Worm (Caenorhabditis elegans) whole organism, young adult: ENCODE data around the gene srr-3.

Source experiments
- B0336.3 ChIP-seq: fragments of 200-800 bp; sonication (Bioruptor generic); IDR thresholded peaks from 2 replicates; pipeline ENCODE4 v1.3.6; 2022; ENCODE audit warnings: missing genetic modification characterization, missing compliant biosample characterization
- C06A6.2 ChIP-seq: fragments of 200-800 bp; sonication (Bioruptor generic); conservative IDR thresholded peaks from 2 replicates; pipeline ENCODE4 v1.3.6; 2022; ENCODE audit warnings: missing genetic modification characterization, missing compliant biosample characterization
- C17E4.6 ChIP-seq: fragments of 200-800 bp; sonication (Bioruptor generic); IDR thresholded peaks from 2 replicates; pipeline ENCODE4 v1.3.6; 2022; ENCODE audit warnings: missing genetic modification reagents, missing genetic modification characterization, missing compliant biosample characterization
- D2030.7 ChIP-seq: fragments of 200-800 bp; sonication (Bioruptor generic); IDR thresholded peaks from 2 replicates; pipeline ENCODE4 v1.3.6; 2022; ENCODE audit warnings: missing genetic modification reagents, missing genetic modification characterization, missing compliant biosample characterization
- F39B2.1 ChIP-seq: fragments of 200-800 bp; sonication (Bioruptor generic); IDR thresholded peaks from 2 replicates; pipeline ENCODE4 v1.3.6; 2022; ENCODE audit warnings: missing genetic modification reagents, missing genetic modification characterization, missing compliant biosample characterization
- F49E8.2 ChIP-seq: sonication (generic microtip); optimal IDR thresholded peaks from 3 replicates; lab custom pipeline; 2017; ENCODE audit warnings: missing genetic modification characterization, mild to moderate bottlenecking, missing compliant biosample characterization, antibody characterized with exemption, moderate library complexity; ENCODE audit not compliant: insufficient read depth
- F57A8.1 ChIP-seq: fragments of 200-800 bp; sonication (Bioruptor generic); optimal IDR thresholded peaks from 2 replicates; lab custom pipeline; 2018; ENCODE audit warnings: mild to moderate bottlenecking, missing genetic modification characterization, moderate library complexity, missing compliant biosample characterization
- K11D2.4 ChIP-seq: fragments of 200-800 bp; sonication (Bioruptor generic); IDR thresholded peaks from 2 replicates; pipeline ENCODE4 v1.3.6; 2022; ENCODE audit warnings: missing genetic modification reagents, missing genetic modification characterization, missing compliant biosample characterization
- Y53G8AR.9 ChIP-seq: fragments of 200-800 bp; sonication (Bioruptor generic); conservative IDR thresholded peaks from 2 replicates; pipeline ENCODE4 v1.3.6; 2022; ENCODE audit warnings: missing genetic modification reagents, missing genetic modification characterization, missing compliant biosample characterization
- Y79H2A.3 ChIP-seq: fragments of 200-800 bp; sonication (Bioruptor generic); conservative IDR thresholded peaks from 2 replicates; pipeline ENCODE4 v1.3.6; 2022; ENCODE audit warnings: missing genetic modification reagents, missing genetic modification characterization, missing compliant biosample characterization
- aptf-2 ChIP-seq: fragments of 200-800 bp; sonication (Bioruptor generic); conservative IDR thresholded peaks from 2 replicates; pipeline ENCODE4 v1.3.6; 2022; ENCODE audit warnings: missing genetic modification reagents, missing genetic modification characterization, missing compliant biosample characterization
- attf-3 ChIP-seq: fragments of 200-800 bp; sonication (Bioruptor generic); conservative IDR thresholded peaks from 2 replicates; pipeline ENCODE4 v1.3.6; 2022; ENCODE audit warnings: missing genetic modification reagents, missing genetic modification characterization, missing compliant biosample characterization
- bed-1 ChIP-seq: fragments of 200-800 bp; sonication (Bioruptor generic); IDR thresholded peaks from 2 replicates; pipeline ENCODE4 v1.3.6; 2022; ENCODE audit warnings: missing genetic modification reagents, missing genetic modification characterization, missing compliant biosample characterization
- cebp-1 ChIP-seq, 2 experiments: fragments of 200-800 bp in 1 of 2; sonication (Bioruptor generic) in 1 of 2; sonication (generic microtip) in 1 of 2; IDR thresholded peaks in 1 of 2; optimal IDR thresholded peaks in 1 of 2; 2 replicates each; pipeline versions ENCODE4 v1.3.6 to Lab custom; 2017 to 2022; ENCODE audit warnings: missing compliant biosample characterization in 2 of 2, missing genetic modification characterization in 2 of 2, mild to moderate bottlenecking in 1 of 2, missing genetic modification reagents in 1 of 2, moderate library complexity in 1 of 2
- cebp-2 ChIP-seq: fragments of 200-800 bp; sonication (Bioruptor generic); IDR thresholded peaks from 2 replicates; pipeline ENCODE4 v1.3.6; 2022; ENCODE audit warnings: missing genetic modification characterization, missing compliant biosample characterization
- ceh-100 ChIP-seq: fragments of 200-800 bp; sonication (Bioruptor generic); IDR thresholded peaks from 2 replicates; pipeline ENCODE4 v1.3.6; 2022; ENCODE audit warnings: missing genetic modification reagents, missing genetic modification characterization, missing compliant biosample characterization
- ceh-40 ChIP-seq: fragments of 200-800 bp; sonication (Bioruptor generic); IDR thresholded peaks from 2 replicates; pipeline ENCODE4 v1.3.6; 2022; ENCODE audit warnings: missing genetic modification characterization, missing compliant biosample characterization
- ceh-58 ChIP-seq: fragments of 200-800 bp; sonication (Bioruptor generic); IDR thresholded peaks from 2 replicates; pipeline ENCODE4 v1.3.6; 2022; ENCODE audit warnings: missing genetic modification characterization, missing compliant biosample characterization
- fkh-3 ChIP-seq: sonication (generic microtip); optimal IDR thresholded peaks from 2 replicates; lab custom pipeline; 2016; ENCODE audit warnings: mild to moderate bottlenecking, missing genetic modification characterization, missing compliant biosample characterization
- gei-17 ChIP-seq: fragments of 200-800 bp; sonication (Bioruptor generic); optimal IDR thresholded peaks from 2 replicates; lab custom pipeline; 2018; ENCODE audit warnings: mild to moderate bottlenecking, missing genetic modification characterization, missing compliant biosample characterization
- hlh-12 ChIP-seq: sonication (generic microtip); optimal IDR thresholded peaks from 2 replicates; lab custom pipeline; 2016; ENCODE audit warnings: missing genetic modification characterization, missing compliant biosample characterization
- hrde-1 ChIP-seq: sonication (generic microtip); optimal IDR thresholded peaks from 2 replicates; lab custom pipeline; 2016; ENCODE audit warnings: missing genetic modification characterization, mild to moderate bottlenecking, missing compliant biosample characterization, moderate library complexity, missing genotype, missing genetic modification reagents, borderline replicate concordance
- hsf-1 ChIP-seq: fragments of 200-800 bp; sonication (Bioruptor generic); IDR thresholded peaks from 2 replicates; pipeline ENCODE4 v1.3.6; 2022; ENCODE audit warnings: missing genetic modification reagents, missing genetic modification characterization, missing compliant biosample characterization
- lag-1 ChIP-seq: fragments of 200-800 bp; sonication (Bioruptor generic); IDR thresholded peaks from 2 replicates; pipeline ENCODE4 v1.3.6; 2022; ENCODE audit warnings: missing genetic modification reagents, missing genetic modification characterization, missing compliant biosample characterization
- lsl-1 ChIP-seq: fragments of 200-800 bp; sonication (Bioruptor generic); optimal IDR thresholded peaks from 2 replicates; lab custom pipeline; 2018; ENCODE audit warnings: mild to moderate bottlenecking, missing genetic modification characterization, moderate library complexity, missing compliant biosample characterization
- mel-28 ChIP-seq: sonication (generic microtip); optimal IDR thresholded peaks from 2 replicates; lab custom pipeline; 2016; ENCODE audit warnings: borderline replicate concordance, mild to moderate bottlenecking, missing genetic modification characterization, missing compliant biosample characterization
- mes-4 ChIP-seq: sonication (generic microtip); optimal IDR thresholded peaks from 2 replicates; lab custom pipeline; 2016; ENCODE audit warnings: missing genotype, missing genetic modification characterization, missing compliant biosample characterization
- mxl-1 ChIP-seq: sonication (generic microtip); optimal IDR thresholded peaks from 2 replicates; lab custom pipeline; 2016; ENCODE audit warnings: missing genetic modification characterization, missing compliant biosample characterization
- nfyb-1 ChIP-seq: fragments of 200-800 bp; sonication (Bioruptor generic); IDR thresholded peaks from 2 replicates; pipeline ENCODE4 v1.3.6; 2022; ENCODE audit warnings: missing genetic modification reagents, missing genetic modification characterization, missing compliant biosample characterization
- nhr-120 ChIP-seq: fragments of 200-800 bp; sonication (Bioruptor generic); IDR thresholded peaks from 2 replicates; pipeline ENCODE4 v1.3.6; 2022; ENCODE audit warnings: missing genetic modification characterization, missing compliant biosample characterization
- pbrm-1 ChIP-seq: fragments of 200-800 bp; sonication (Bioruptor generic); IDR thresholded peaks from 2 replicates; pipeline ENCODE4 v1.3.6; 2022; ENCODE audit warnings: missing genetic modification reagents, missing genetic modification characterization, missing compliant biosample characterization
- rcor-1 ChIP-seq: fragments of 200-800 bp; sonication (Bioruptor generic); IDR thresholded peaks from 2 replicates; pipeline ENCODE4 v1.3.6; 2022; ENCODE audit warnings: missing genetic modification reagents, missing genetic modification characterization, missing compliant biosample characterization
- rpc-1 ChIP-seq, 2 experiments: fragments of 150-350 bp in 1 of 2; sonication (generic microtip) in 1 of 2; optimal IDR thresholded peaks; 2 replicates each; lab custom pipeline; 2014 to 2018; ENCODE audit warnings: missing biosample characterization in 1 of 2, missing genetic modification characterization in 1 of 2, missing genetic modification reagents in 1 of 2, missing genotype in 1 of 2
- snpc-1.1 ChIP-seq: sonication (generic microtip); optimal IDR thresholded peaks from 2 replicates; lab custom pipeline; 2017; ENCODE audit warnings: missing genetic modification characterization, mild to moderate bottlenecking, missing compliant biosample characterization, antibody characterized with exemption, moderate library complexity, missing genotype, missing genetic modification reagents; ENCODE audit not compliant: insufficient read depth
- snpc-1.3 ChIP-seq: sonication (generic microtip); optimal IDR thresholded peaks from 2 replicates; lab custom pipeline; 2017; ENCODE audit warnings: missing genetic modification characterization, mild to moderate bottlenecking, missing compliant biosample characterization, antibody characterized with exemption, moderate library complexity, missing genotype, missing genetic modification reagents; ENCODE audit not compliant: insufficient read depth
- snpc-4 ChIP-seq, 5 experiments: fragments of 150-350 bp in 1 of 5; sonication (generic microtip) in 4 of 5; optimal IDR thresholded peaks; 2 replicates each; lab custom pipeline; 2014 to 2018; ENCODE audit warnings: missing genetic modification characterization in 5 of 5, missing biosample characterization in 3 of 5, antibody characterized with exemption in 2 of 5, mild to moderate bottlenecking in 2 of 5, missing compliant biosample characterization in 2 of 5, missing genotype in 2 of 5, moderate library complexity in 2 of 5, missing genetic modification reagents in 1 of 5
- somi-1 ChIP-seq: fragments of 200-800 bp; sonication (Bioruptor generic); optimal IDR thresholded peaks from 2 replicates; lab custom pipeline; 2018; ENCODE audit warnings: mild to moderate bottlenecking, missing genetic modification characterization, missing compliant biosample characterization
- tbx-9 ChIP-seq: sonication (generic microtip); optimal IDR thresholded peaks from 2 replicates; lab custom pipeline; 2016; ENCODE audit warnings: borderline replicate concordance, missing genetic modification characterization, inconsistent platforms, missing compliant biosample characterization
- tlf-1 ChIP-seq: fragments of 200-800 bp; sonication (Bioruptor generic); optimal IDR thresholded peaks from 2 replicates; lab custom pipeline; 2018; ENCODE audit warnings: mild to moderate bottlenecking, missing genetic modification characterization, missing compliant biosample characterization
- unc-130 ChIP-seq: sonication (generic microtip); optimal IDR thresholded peaks from 2 replicates; lab custom pipeline; 2016; ENCODE audit warnings: missing genetic modification reagents, missing genetic modification characterization, missing compliant biosample characterization
- xnd-1 ChIP-seq: sonication (generic microtip); optimal IDR thresholded peaks from 2 replicates; lab custom pipeline; 2016; ENCODE audit warnings: missing genotype, missing genetic modification reagents, missing genetic modification characterization, missing compliant biosample characterization
- ztf-18 ChIP-seq: sonication (generic microtip); optimal IDR thresholded peaks from 2 replicates; lab custom pipeline; 2016; ENCODE audit warnings: missing genotype, mild to moderate bottlenecking, missing genetic modification characterization, missing compliant biosample characterization
- ztf-6 ChIP-seq: fragments of 200-800 bp; sonication (Bioruptor generic); IDR thresholded peaks from 2 replicates; pipeline ENCODE4 v1.3.6; 2022; ENCODE audit warnings: missing genetic modification reagents, missing genetic modification characterization, missing compliant biosample characterization

srr-3 gene

DNA sequence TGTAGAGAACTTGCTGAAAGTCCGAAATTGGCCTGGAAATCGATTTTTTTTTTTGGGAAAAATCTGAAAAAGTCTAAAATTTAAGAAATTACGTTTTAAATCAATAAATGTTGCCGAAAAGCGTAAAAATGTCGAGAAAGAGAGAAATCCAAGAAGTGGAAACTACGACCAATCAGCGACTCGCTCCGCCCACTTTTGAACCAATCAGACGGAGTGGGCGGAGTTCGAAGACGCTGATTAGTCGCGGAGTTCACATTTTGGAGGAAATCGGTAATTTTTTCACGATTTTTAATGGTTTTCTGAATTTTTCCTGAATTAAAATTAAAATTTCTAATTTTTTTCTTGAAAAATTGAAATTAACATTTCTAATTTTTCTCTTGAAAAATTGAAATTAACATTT is 31.1 kb upstream of the srr-3 start:
- TF ChIP-seq attf-3 (GFP tag; lab: Robert Waterston, UW) (no peak), tbx-9 (tag; lab: Kevin White, UChicago) (no peak), C06A6.2 (GFP tag; lab: Robert Waterston, UW) (no peak)

DNA sequence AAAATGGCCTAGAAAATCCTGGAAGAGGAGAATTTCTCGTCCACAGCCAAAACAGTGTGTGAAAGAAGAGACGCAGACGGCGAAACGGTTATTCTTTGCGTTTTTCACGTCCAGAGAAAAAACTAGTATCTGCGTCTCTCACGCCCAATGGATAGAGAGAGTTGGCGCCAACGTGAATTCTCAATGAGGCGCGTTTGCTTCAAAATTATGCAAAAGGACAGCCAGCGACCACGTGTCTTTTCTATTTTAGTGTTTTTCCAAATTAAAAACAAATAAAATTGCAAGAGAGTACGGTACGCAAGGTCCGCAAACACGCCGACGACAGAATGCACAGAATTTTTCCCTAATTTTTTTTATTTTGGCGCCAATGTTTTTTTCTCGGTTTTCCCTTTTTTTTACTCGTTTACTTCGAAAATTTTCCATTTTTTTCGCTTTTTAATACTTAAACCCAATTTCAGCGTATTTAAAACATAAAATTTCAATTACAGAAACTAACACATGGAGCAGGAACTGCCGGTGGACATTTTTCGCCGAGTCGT is 29.4 kb upstream of the srr-3 start, which contains the start of gene Y32B12B.2:
Gene Y32B12B.2 (plus strand): TSS at position 489 of the 539 bp plus-strand sequence.
- TF ChIP-seq snpc-1.1 (tag; lab: Kevin White, UChicago) (no peak), ceh-100 (peak; percentile 54; the same call in 1 of the 2 replicates), B0336.3 (GFP tag; lab: Robert Waterston, UW) (peak; percentile 63; the same call in 1 of the 2 replicates), rcor-1 (0 out of 2 replicates have a peak, but pooled peaks have one; percentile 15), C17E4.6 (GFP tag; lab: Robert Waterston, UW) (no peak), nhr-120 (GFP tag; lab: Robert Waterston, UW) (no peak), mxl-1 (tag; lab: Kevin White, UChicago) (no peak), snpc-1.3 (tag; lab: Kevin White, UChicago) (no peak), Y79H2A.3 (peak; percentile 64; the same call in 1 of the 2 replicates), pbrm-1 (GFP tag; lab: Robert Waterston, UW) (peak; percentile 68; the same call in 1 of the 2 replicates), aptf-2 (GFP tag; lab: Robert Waterston, UW) (0 out of 2 replicates have a peak, but pooled peaks have one; percentile 5), K11D2.4 (peak; percentile 39; the same call in 1 of the 2 replicates), nfyb-1 (GFP tag; lab: Robert Waterston, UW) (peak; percentile 74), gei-17 (no peak), ceh-40 (no peak), lsl-1 (GFP tag; lab: Kevin White, UChicago) (peak; percentile 82), snpc-4 (GFP tag; optimal IDR thresholded peaks at IDR 0.05; lab: Kevin White, UChicago) (no peak), snpc-4 (tag; optimal IDR thresholded peaks at IDR 0.05; lab: Kevin White, UChicago) (peak in 2 of 4 experiments; percentile 52 to 73), hsf-1 (peak; percentile 61), unc-130 (GFP tag; lab: Kevin White, UChicago) (peak; percentile 26), ceh-58 (no peak), F57A8.1 (GFP tag; lab: Kevin White, UChicago) (no peak), mes-4 (tag; lab: Kevin White, UChicago) (no peak), cebp-2 (GFP tag; lab: Robert Waterston, UW) (no peak), fkh-3 (tag; lab: Kevin White, UChicago) (no peak), hlh-12 (tag; lab: Kevin White, UChicago) (no peak), rpc-1 (optimal IDR thresholded peaks at IDR 0.05; lab: Kevin White, UChicago) (no peak), rpc-1 (tag; optimal IDR thresholded peaks at IDR 0.05; lab: Kevin White, UChicago) (no peak), bed-1 (peak; percentile 48; the same call in 1 of the 2 replicates), mel-28 (no peak), D2030.7 (GFP tag; lab: Robert Waterston, UW) (peak; percentile 67; the same call in 1 of the 2 replicates), xnd-1 (tag; lab: Kevin White, UChicago) (peak; percentile 38), F49E8.2 (tag; lab: Kevin White, UChicago) (peak; percentile 33), somi-1 (GFP tag; lab: Kevin White, UChicago) (peak; percentile 22), ztf-18 (tag; lab: Kevin White, UChicago) (peak; percentile 46), hrde-1 (tag; lab: Kevin White, UChicago) (peak; percentile 13), F39B2.1 (GFP tag; lab: Robert Waterston, UW) (no peak), cebp-1 (GFP tag; IDR thresholded peaks at IDR 0.05; lab: Robert Waterston, UW) (0 out of 2 replicates have a peak, but pooled peaks have one; percentile 32), cebp-1 (tag; optimal IDR thresholded peaks at IDR 0.05; lab: Kevin White, UChicago) (no peak), tlf-1 (GFP tag; lab: Kevin White, UChicago) (peak; percentile 31), Y53G8AR.9 (0 out of 2 replicates have a peak, but pooled peaks have one; percentile 25), lag-1 (GFP tag; lab: Robert Waterston, UW) (no peak), ztf-6 (GFP tag; lab: Robert Waterston, UW) (0 out of 2 replicates have a peak, but pooled peaks have one; percentile 11)
